Fruit fly (Drosophila melanogaster): ENCODE measurements around the gene Ir68a.

DNA sequence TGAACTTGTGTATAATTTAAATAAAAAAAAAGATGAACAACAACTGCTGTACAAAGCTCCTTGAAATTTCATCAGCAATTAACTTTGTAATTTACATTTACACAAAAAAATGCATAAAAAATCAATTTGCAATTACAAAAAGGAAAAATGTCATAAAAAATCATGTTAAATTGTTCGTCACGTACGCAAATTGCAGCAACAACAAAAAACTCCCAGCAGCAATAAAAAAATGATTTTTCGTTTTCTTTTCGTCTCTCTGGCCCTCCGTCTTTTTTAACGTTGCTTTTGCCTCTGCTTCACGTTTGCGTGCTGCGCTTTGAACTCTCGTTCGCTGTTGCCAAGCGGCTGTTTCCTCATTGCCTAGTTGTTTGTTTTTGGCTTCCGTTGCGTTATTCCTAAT is 17.1 kb upstream of the Ir68a start:
- TF ChIP-seq CG8478 (optimal IDR thresholded peaks at IDR 0.05) (no peak), CTCF (optimal IDR thresholded peaks at IDR 0.05) (no peak)
